Worm (Caenorhabditis elegans) whole organism, L3 larva: ENCODE measurements around the gene sbsp-1.

Experiments
- R02D3.7 ChIP-seq: fragments of 150-350 bp; optimal IDR thresholded peaks from 2 replicates; lab custom pipeline; 2014; ENCODE audit warnings: missing biosample characterization, missing genetic modification characterization
- ZK546.5 ChIP-seq: sonication (generic microtip); optimal IDR thresholded peaks from 2 replicates; lab custom pipeline; 2017; ENCODE audit warnings: missing biosample characterization, missing genetic modification characterization
- ama-1 ChIP-seq: fragments of 150-350 bp; optimal IDR thresholded peaks from 2 replicates; lab custom pipeline; 2018
- ceh-16 ChIP-seq: sonication (generic microtip); optimal IDR thresholded peaks from 2 replicates; lab custom pipeline; 2017; ENCODE audit warnings: missing biosample characterization, missing genetic modification characterization
- ceh-9 ChIP-seq: sonication (generic microtip); optimal IDR thresholded peaks from 2 replicates; lab custom pipeline; 2018; ENCODE audit warnings: missing biosample characterization, missing genetic modification characterization
- fkh-10 ChIP-seq: sonication (generic microtip); optimal IDR thresholded peaks from 2 replicates; lab custom pipeline; 2017; ENCODE audit warnings: missing biosample characterization, missing genetic modification reagents, missing genetic modification characterization
- fos-1 ChIP-seq: fragments of 150-350 bp; optimal IDR thresholded peaks from 2 replicates; lab custom pipeline; 2014; ENCODE audit warnings: missing biosample characterization, missing genetic modification characterization
- mml-1 ChIP-seq: fragments of 150-350 bp; sonication (generic microtip); optimal IDR thresholded peaks from 3 replicates; lab custom pipeline; 2014; ENCODE audit warnings: missing biosample characterization, missing genetic modification characterization
- nhr-11 ChIP-seq: fragments of 150-350 bp; optimal IDR thresholded peaks from 2 replicates; lab custom pipeline; 2014; ENCODE audit warnings: missing biosample characterization, missing genetic modification characterization
- nhr-237 ChIP-seq: fragments of 150-350 bp; optimal IDR thresholded peaks from 2 replicates; lab custom pipeline; 2014; ENCODE audit warnings: missing biosample characterization, missing genetic modification characterization
- pha-4 ChIP-seq: fragments of 150-350 bp; optimal IDR thresholded peaks from 2 replicates; lab custom pipeline; 2014; ENCODE audit warnings: missing biosample characterization, missing genetic modification reagents, missing genetic modification characterization
- pqm-1 ChIP-seq: fragments of 150-350 bp; optimal IDR thresholded peaks from 2 replicates; lab custom pipeline; 2017; ENCODE audit warnings: missing biosample characterization, missing genetic modification characterization, inconsistent platforms
- unc-39 ChIP-seq: sonication (generic microtip); optimal IDR thresholded peaks from 4 replicates; lab custom pipeline; 2017; ENCODE audit warnings: missing biosample characterization, missing genetic modification characterization
- zag-1 ChIP-seq: fragments of 150-350 bp; optimal IDR thresholded peaks from 2 replicates; lab custom pipeline; 2014; ENCODE audit warnings: missing biosample characterization, missing genetic modification characterization

ce11 chrIII:10844873-10845272 lies 12.1 kb downstream of the sbsp-1 start, which contains the start of gene pde-12:
- TF ChIP-seq fos-1 (tag; lab: Kevin White, UChicago) (no peak), nhr-11 (tag; lab: Kevin White, UChicago) (no peak), pha-4 (peak; percentile 82), mml-1 (no peak), ceh-16 (no peak), R02D3.7 (tag; lab: Kevin White, UChicago) (peak; percentile 67), ceh-9 (tag; lab: Kevin White, UChicago) (no peak), ZK546.5 (tag; lab: Kevin White, UChicago) (no peak), fkh-10 (no peak), pqm-1 (tag; lab: Kevin White, UChicago) (no peak), zag-1 (tag; lab: Kevin White, UChicago) (no peak), ama-1 (no peak), nhr-237 (tag; lab: Kevin White, UChicago) (no peak), unc-39 (tag; lab: Kevin White, UChicago) (no peak)
